Fruit fly (Drosophila melanogaster) whole organism: ENCODE measurements around the gene CG7246.

Experiments
- CG8478 ChIP-seq: fragments of >200 bp; optimal IDR thresholded peaks from 2 replicates; lab custom pipeline; 2018; ENCODE audit warnings: inconsistent platforms
- Dll ChIP-seq: fragments of >200 bp; optimal IDR thresholded peaks from 2 replicates; lab custom pipeline; 2017
- pan ChIP-seq: fragments of >200 bp; optimal IDR thresholded peaks from 2 replicates; lab custom pipeline; 2017
- usp ChIP-seq: fragments of >200 bp; optimal IDR thresholded peaks from 2 replicates; lab custom pipeline; 2017; ENCODE audit warnings: missing biosample characterization, missing genetic modification characterization, mixed read lengths

DNA sequence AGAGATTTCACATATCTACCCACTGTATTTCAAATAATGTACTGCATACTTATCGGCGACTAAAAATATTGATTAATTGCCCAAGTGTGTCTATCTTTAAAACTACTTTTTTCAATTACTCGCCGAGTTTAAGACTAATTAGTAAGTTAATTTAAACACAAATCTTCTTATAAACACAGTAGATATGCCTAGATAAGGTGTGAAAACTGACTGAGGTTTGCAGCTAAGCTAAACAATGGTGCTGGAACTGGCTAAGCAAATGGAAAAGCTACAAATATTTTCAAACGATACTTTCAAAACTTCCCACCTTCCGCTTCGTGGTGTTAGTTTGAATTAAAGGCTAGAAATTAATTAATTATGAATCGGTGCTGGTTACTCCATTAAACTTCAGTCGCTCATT lies 40.0 kb downstream of the CG7246 start:
- TF ChIP-seq CG8478 (no peak), pan (lab: Kevin White, UChicago) (no peak), Dll (no peak), usp (GFP tag; lab: Kevin White, UChicago) (no peak)
